Worm (Caenorhabditis elegans) whole organism, late embryonic: ENCODE measurements around the gene F40G12.2.

ENCODE experiments used
- ama-1 ChIP-seq: fragments of 150-350 bp; optimal IDR thresholded peaks from 2 replicates; lab custom pipeline; 2014
- ceh-30 ChIP-seq: fragments of 150-350 bp; optimal IDR thresholded peaks from 2 replicates; lab custom pipeline; 2014; ENCODE audit warnings: missing biosample characterization, missing genetic modification characterization
- fkh-10 ChIP-seq: fragments of 150-350 bp; optimal IDR thresholded peaks from 2 replicates; lab custom pipeline; 2014; ENCODE audit warnings: missing biosample characterization, missing genetic modification reagents, missing genetic modification characterization
- hlh-6 ChIP-seq: sonication (generic microtip); optimal IDR thresholded peaks from 2 replicates; lab custom pipeline; 2016; ENCODE audit warnings: missing genotype, missing genetic modification characterization, missing compliant biosample characterization
- lim-6 ChIP-seq: sonication (generic microtip); optimal IDR thresholded peaks from 2 replicates; lab custom pipeline; 2016; ENCODE audit warnings: missing genetic modification characterization, missing compliant biosample characterization
- nhr-11 ChIP-seq: fragments of 150-350 bp; optimal IDR thresholded peaks from 2 replicates; lab custom pipeline; 2014; ENCODE audit warnings: missing biosample characterization, missing genetic modification characterization
- nhr-232 ChIP-seq: sonication (generic microtip); optimal IDR thresholded peaks from 2 replicates; lab custom pipeline; 2016; ENCODE audit warnings: missing genetic modification characterization, missing compliant biosample characterization
- pha-4 ChIP-seq: fragments of 150-350 bp; optimal IDR thresholded peaks from 2 replicates; lab custom pipeline; 2018; ENCODE audit warnings: missing biosample characterization, missing genetic modification reagents, missing genetic modification characterization
- unc-3 ChIP-seq, 2 experiments: fragments of 200-800 bp in 1 of 2; sonication (Bioruptor generic) in 1 of 2; sonication (generic microtip) in 1 of 2; conservative IDR thresholded peaks in 1 of 2; optimal IDR thresholded peaks in 1 of 2; 2 replicates each; pipeline versions ENCODE4 v1.3.6 to Lab custom; 2016 to 2022; ENCODE audit warnings: missing compliant biosample characterization in 2 of 2, missing genetic modification characterization in 2 of 2, missing genetic modification reagents in 1 of 2
- unc-55 ChIP-seq: sonication (generic microtip); optimal IDR thresholded peaks from 2 replicates; lab custom pipeline; 2017; ENCODE audit warnings: missing biosample characterization, missing genetic modification reagents, missing genetic modification characterization
- zip-5 ChIP-seq: sonication (generic microtip); optimal IDR thresholded peaks from 2 replicates; lab custom pipeline; 2016; ENCODE audit warnings: missing genetic modification characterization, missing compliant biosample characterization

ce11 chrV:14246761-14247160 lies 14.0 kb downstream of the F40G12.2 start, which contains the start of gene K02E11.3:
- TF ChIP-seq unc-3 (GFP tag; conservative IDR thresholded peaks at IDR 0.05; lab: Robert Waterston, UW): no peak
- no peak for TF ChIP-seq unc-3 (tag; optimal IDR thresholded peaks at IDR 0.05; lab: Kevin White, UChicago)
- TF ChIP-seq fkh-10: no peak
- TF ChIP-seq nhr-11 (tag; lab: Kevin White, UChicago): no peak
- TF ChIP-seq pha-4 (tag; lab: Kevin White, UChicago): no peak
- TF ChIP-seq lim-6: no peak
- TF ChIP-seq unc-55 (GFP tag; lab: Kevin White, UChicago): no peak
- no peak for TF ChIP-seq zip-5 (tag; lab: Kevin White, UChicago)
- TF ChIP-seq nhr-232 (tag; lab: Kevin White, UChicago): no peak
- no peak for TF ChIP-seq ama-1 (lab: Kevin White, UChicago)
- TF ChIP-seq ceh-30 (tag; lab: Kevin White, UChicago): no peak
- no peak for TF ChIP-seq hlh-6 (tag; lab: Kevin White, UChicago)
